Worm (Caenorhabditis elegans) whole organism, midembryonic: ENCODE data around the gene aps-2.

ENCODE experiments used
- cog-1 ChIP-seq: sonication (generic microtip); optimal IDR thresholded peaks from 2 replicates; lab custom pipeline; 2016; ENCODE audit warnings: missing genetic modification characterization, missing compliant biosample characterization
- med-1 ChIP-seq: sonication (generic microtip); optimal IDR thresholded peaks from 2 replicates; lab custom pipeline; 2017; ENCODE audit warnings: missing genetic modification characterization, mild to moderate bottlenecking, missing compliant biosample characterization, antibody characterized with exemption, missing genetic modification reagents; ENCODE audit not compliant: insufficient read depth
- ztf-23 ChIP-seq: fragments of 200-800 bp; sonication (Bioruptor generic); IDR thresholded peaks from 2 replicates; pipeline ENCODE4 v1.3.6; 2022; ENCODE audit warnings: missing genetic modification reagents, missing genetic modification characterization, missing compliant biosample characterization

DNA sequence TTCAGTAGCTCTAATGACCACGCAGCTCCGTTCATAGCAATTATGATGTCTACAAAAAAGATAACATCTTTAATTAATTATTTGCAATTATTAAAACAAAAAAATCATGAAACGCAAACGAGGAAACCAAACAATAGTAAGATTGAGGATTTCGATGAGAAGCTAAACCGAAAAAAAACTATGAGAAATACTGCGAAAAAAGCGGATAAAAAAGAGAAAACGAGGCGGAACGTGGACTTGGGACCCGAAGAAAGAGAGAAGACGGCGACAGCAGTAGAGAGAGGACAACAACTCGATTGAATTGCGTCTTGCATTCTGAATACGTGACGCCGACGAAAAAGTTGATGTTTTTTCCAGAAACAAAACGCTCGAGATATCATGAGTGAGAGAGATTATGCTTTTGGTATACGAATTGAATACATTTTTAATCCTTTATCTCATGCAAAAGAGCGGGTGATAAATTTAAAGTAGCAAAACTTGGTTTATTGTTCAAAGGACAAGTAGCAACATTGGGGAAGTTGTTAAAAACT is 30.8 kb downstream of the aps-2 start, which contains the start of gene ncr-1:
- no peak for TF ChIP-seq ztf-23
- no peak for TF ChIP-seq cog-1 (tag; lab: Kevin White, UChicago)
- no peak for TF ChIP-seq med-1 (GFP tag; lab: Kevin White, UChicago)
